Worm (Caenorhabditis elegans) whole organism, L4 larva: ENCODE results near the gene tag-153.

Experiments used
- D1046.2 ChIP-seq: fragments of 200-800 bp; sonication (Bioruptor generic); IDR thresholded peaks from 2 replicates; pipeline ENCODE4 v1.3.6; 2022; ENCODE audit warnings: missing genetic modification characterization, missing compliant biosample characterization
- F44E2.7 ChIP-seq: fragments of 200-800 bp; sonication (Bioruptor generic); IDR thresholded peaks from 2 replicates; pipeline ENCODE4 v2.1.2; 2022; ENCODE audit warnings: missing genetic modification characterization, missing compliant biosample characterization
- R02D3.7 ChIP-seq: fragments of 150-350 bp; sonication (generic microtip); optimal IDR thresholded peaks from 3 replicates; lab custom pipeline; 2014; ENCODE audit warnings: missing biosample characterization, missing genetic modification characterization
- Y48G9A.11 ChIP-seq: fragments of 200-800 bp; sonication (Bioruptor generic); IDR thresholded peaks from 2 replicates; pipeline ENCODE4 v1.3.6; 2022; ENCODE audit warnings: missing genetic modification reagents, missing genetic modification characterization, missing compliant biosample characterization
- Y75B8A.6 ChIP-seq: fragments of 200-800 bp; sonication (Bioruptor generic); IDR thresholded peaks from 2 replicates; pipeline ENCODE4 v1.3.6; 2022; ENCODE audit warnings: missing genetic modification reagents, missing genetic modification characterization, missing compliant biosample characterization
- aha-1 ChIP-seq: fragments of 150-350 bp; peaks from one replicate; lab custom pipeline; 2014; ENCODE audit warnings: missing biosample characterization, missing genetic modification characterization
- attf-4 ChIP-seq: sonication (generic microtip); optimal IDR thresholded peaks from 3 replicates; lab custom pipeline; 2017; ENCODE audit warnings: missing biosample characterization, missing genetic modification characterization
- ceh-44 ChIP-seq: fragments of 200-800 bp; sonication (Bioruptor generic); IDR thresholded peaks from 2 replicates; pipeline ENCODE4 v1.3.6; 2022; ENCODE audit warnings: missing genetic modification reagents, missing genetic modification characterization, missing compliant biosample characterization
- daf-19 ChIP-seq: fragments of 200-800 bp; sonication (Bioruptor generic); conservative IDR thresholded peaks from 2 replicates; pipeline ENCODE4 v1.3.6; 2022; ENCODE audit warnings: missing genetic modification characterization, missing compliant biosample characterization
- daf-8 ChIP-seq: fragments of 200-800 bp; sonication (Bioruptor generic); IDR thresholded peaks from 2 replicates; pipeline ENCODE4 v1.3.6; 2022; ENCODE audit warnings: missing genetic modification characterization, missing compliant biosample characterization
- dmd-9 ChIP-seq: fragments of 200-800 bp; sonication (Bioruptor generic); IDR thresholded peaks from 2 replicates; pipeline ENCODE4 v1.3.6; 2022; ENCODE audit warnings: missing genetic modification reagents, missing genetic modification characterization, missing compliant biosample characterization
- dpl-1 ChIP-seq: fragments of 150-350 bp; optimal IDR thresholded peaks from 2 replicates; lab custom pipeline; 2014; ENCODE audit warnings: missing biosample characterization, missing genetic modification reagents, missing genetic modification characterization
- duxl-1 ChIP-seq: sonication (generic microtip); optimal IDR thresholded peaks from 2 replicates; lab custom pipeline; 2016; ENCODE audit warnings: mild to moderate bottlenecking, missing genetic modification characterization, moderate library complexity, missing compliant biosample characterization; ENCODE audit not compliant: poor library complexity
- egl-43 ChIP-seq: fragments of 200-800 bp; sonication (Bioruptor generic); IDR thresholded peaks from 2 replicates; pipeline ENCODE4 v1.3.6; 2022; ENCODE audit warnings: missing genetic modification reagents, missing genetic modification characterization, missing compliant biosample characterization
- gei-8 ChIP-seq: fragments of 200-800 bp; sonication (Bioruptor generic); optimal IDR thresholded peaks from 2 replicates; lab custom pipeline; 2018; ENCODE audit warnings: mild to moderate bottlenecking, missing genetic modification characterization, missing compliant biosample characterization
- hmg-1.1 ChIP-seq: fragments of 200-800 bp; sonication (Bioruptor generic); IDR thresholded peaks from 2 replicates; pipeline ENCODE4 v1.3.6; 2022; ENCODE audit warnings: missing genetic modification reagents, missing genetic modification characterization, missing compliant biosample characterization
- lin-1 ChIP-seq: fragments of 200-800 bp; sonication (Bioruptor generic); IDR thresholded peaks from 2 replicates; pipeline ENCODE4 v1.3.6; 2022; ENCODE audit warnings: missing genetic modification reagents, missing genetic modification characterization, missing compliant biosample characterization
- lin-29 ChIP-seq: fragments of 200-800 bp; sonication (Bioruptor generic); IDR thresholded peaks from 2 replicates; pipeline ENCODE4 v1.3.6; 2022; ENCODE audit warnings: missing genetic modification reagents, missing genetic modification characterization, missing compliant biosample characterization
- lin-39 ChIP-seq: fragments of 150-350 bp; optimal IDR thresholded peaks from 2 replicates; lab custom pipeline; 2014; ENCODE audit warnings: missing biosample characterization, missing genetic modification reagents, missing genetic modification characterization
- lir-3 ChIP-seq: sonication (generic microtip); optimal IDR thresholded peaks from 2 replicates; lab custom pipeline; 2016; ENCODE audit warnings: mild to moderate bottlenecking, missing genetic modification characterization, missing compliant biosample characterization
- madf-5 ChIP-seq, 2 experiments: fragments of 200-800 bp; sonication (Bioruptor generic); IDR thresholded peaks; 2 replicates each; pipeline ENCODE4 v1.3.6; 2022; ENCODE audit warnings: missing compliant biosample characterization in 2 of 2, missing genetic modification characterization in 2 of 2
- mdl-1 ChIP-seq, 2 experiments: fragments of 150-350 bp in 1 of 2; sonication (generic microtip) in 1 of 2; optimal IDR thresholded peaks; 2 replicates each; lab custom pipeline; 2014 to 2017; ENCODE audit warnings: missing biosample characterization in 2 of 2, missing genetic modification characterization in 2 of 2
- mdt-29 ChIP-seq: fragments of 200-800 bp; sonication (Bioruptor generic); IDR thresholded peaks from 2 replicates; pipeline ENCODE4 v1.3.6; 2022; ENCODE audit warnings: missing genetic modification reagents, missing genetic modification characterization, missing compliant biosample characterization
- nhr-10 ChIP-seq: fragments of 150-350 bp; optimal IDR thresholded peaks from 2 replicates; lab custom pipeline; 2014; ENCODE audit warnings: missing biosample characterization, missing genetic modification characterization
- nhr-102 ChIP-seq: sonication (generic microtip); optimal IDR thresholded peaks from 2 replicates; lab custom pipeline; 2016; ENCODE audit warnings: mild to moderate bottlenecking, missing genetic modification characterization, moderate library complexity, missing compliant biosample characterization
- nhr-28 ChIP-seq: fragments of 150-350 bp; optimal IDR thresholded peaks from 2 replicates; lab custom pipeline; 2014; ENCODE audit warnings: missing biosample characterization, missing genetic modification characterization
- nhr-42 ChIP-seq: fragments of 200-800 bp; sonication (Bioruptor generic); IDR thresholded peaks from 2 replicates; pipeline ENCODE4 v1.3.6; 2022; ENCODE audit warnings: missing genetic modification characterization, missing compliant biosample characterization
- rbr-2 ChIP-seq: sonication (generic microtip); optimal IDR thresholded peaks from 2 replicates; lab custom pipeline; 2016; ENCODE audit warnings: missing genotype, missing genetic modification characterization, missing compliant biosample characterization
- sdz-12 ChIP-seq: fragments of 200-800 bp; sonication (Bioruptor generic); optimal IDR thresholded peaks from 2 replicates; lab custom pipeline; 2018; ENCODE audit warnings: mild to moderate bottlenecking, missing genetic modification characterization, missing compliant biosample characterization
- set-16 ChIP-seq: fragments of 200-800 bp; sonication (Bioruptor generic); IDR thresholded peaks from 2 replicates; pipeline ENCODE4 v1.3.6; 2022; ENCODE audit warnings: missing genetic modification reagents, missing genetic modification characterization, missing compliant biosample characterization
- spr-1 ChIP-seq: sonication (generic microtip); optimal IDR thresholded peaks from 2 replicates; lab custom pipeline; 2016; ENCODE audit warnings: mild to moderate bottlenecking, missing genetic modification characterization, missing compliant biosample characterization
- tag-97 ChIP-seq: fragments of 200-800 bp; sonication (Bioruptor generic); IDR thresholded peaks from 2 replicates; pipeline ENCODE4 v1.3.6; 2022; ENCODE audit warnings: missing genetic modification characterization, missing compliant biosample characterization
- tra-1 ChIP-seq: fragments of 200-800 bp; sonication (Bioruptor generic); IDR thresholded peaks from 2 replicates; pipeline ENCODE4 v1.3.6; 2022; ENCODE audit warnings: missing genetic modification reagents, missing genetic modification characterization, missing compliant biosample characterization
- vab-7 ChIP-seq: fragments of 200-800 bp; sonication (Bioruptor generic); IDR thresholded peaks from 2 replicates; pipeline ENCODE4 v1.3.6; 2022; ENCODE audit warnings: missing genetic modification reagents, missing genetic modification characterization, missing compliant biosample characterization
- ztf-11 ChIP-seq: fragments of 150-350 bp; optimal IDR thresholded peaks from 2 replicates; lab custom pipeline; 2014; ENCODE audit warnings: missing biosample characterization, missing genetic modification characterization
- ztf-7 ChIP-seq: fragments of 150-350 bp; optimal IDR thresholded peaks from 2 replicates; lab custom pipeline; 2014; ENCODE audit warnings: missing biosample characterization, missing genetic modification characterization

The tag-153 gene

ce11 chrV:9283452-9283851 is 39.4 kb upstream of the tag-153 start:
- TF ChIP-seq Y75B8A.6 (GFP tag; lab: Robert Waterston, UW), result no peak
- no peak for TF ChIP-seq R02D3.7 (tag; lab: Kevin White, UChicago)
- TF ChIP-seq tra-1, result no peak
- no peak for TF ChIP-seq ztf-11
- no peak for TF ChIP-seq set-16 (GFP tag; lab: Robert Waterston, UW)
- no peak for TF ChIP-seq nhr-10 (tag; lab: Kevin White, UChicago)
- no peak for TF ChIP-seq gei-8 (GFP tag; lab: Kevin White, UChicago)

- no peak for TF ChIP-seq daf-19 (GFP tag; lab: Robert Waterston, UW)
- TF ChIP-seq dpl-1 (GFP tag; lab: Kevin White, UChicago), result no peak
- no peak for TF ChIP-seq ceh-44 (GFP tag; lab: Robert Waterston, UW)
- no peak for TF ChIP-seq nhr-42 (GFP tag; lab: Robert Waterston, UW)
- TF ChIP-seq tra-1, result no peak
- TF ChIP-seq gei-8 (GFP tag; lab: Kevin White, UChicago), result no peak
- TF ChIP-seq Y48G9A.11, result no peak
- no peak for TF ChIP-seq mdl-1 (tag; optimal IDR thresholded peaks at IDR 0.05; lab: Kevin White, UChicago)
- TF ChIP-seq dmd-9, result no peak
- no peak for TF ChIP-seq lir-3 (tag; lab: Kevin White, UChicago)
- TF ChIP-seq nhr-102 (tag; lab: Kevin White, UChicago), result no peak
- no peak for TF ChIP-seq tag-97 (GFP tag; lab: Robert Waterston, UW)
- TF ChIP-seq ztf-7 (tag; lab: Kevin White, UChicago), result no peak
- TF ChIP-seq sdz-12 (GFP tag; lab: Kevin White, UChicago), result no peak
- no peak for TF ChIP-seq duxl-1 (tag; lab: Kevin White, UChicago)
- no peak for TF ChIP-seq aha-1
- TF ChIP-seq nhr-28, result no peak
- no peak for TF ChIP-seq attf-4
- no peak for TF ChIP-seq lin-1 (GFP tag; lab: Robert Waterston, UW)
These were observed 35.4 kb upstream of the tag-153 start, which contains the start of gene lron-2 for ce11 chrV:9287460-9287859. lron-2 (minus strand) TSS chrV:9287560.

- no peak for TF ChIP-seq nhr-10 (tag; lab: Kevin White, UChicago)
- TF ChIP-seq lin-1 (GFP tag; lab: Robert Waterston, UW), result no peak
- TF ChIP-seq spr-1 (tag; lab: Kevin White, UChicago), result no peak
- TF ChIP-seq lin-39 (tag; lab: Kevin White, UChicago), result no peak
- no peak for TF ChIP-seq D1046.2 (GFP tag; lab: Robert Waterston, UW)
- TF ChIP-seq gei-8 (GFP tag; lab: Kevin White, UChicago), result no peak
- TF ChIP-seq vab-7, result no peak
- TF ChIP-seq mdt-29, result no peak
- TF ChIP-seq, all 104 proteins: peak for 0
These were observed 31.0 kb upstream of the tag-153 start, which contains the start of gene ZK682.7 for ce11 chrV:9291919-9292318. ZK682.7 (minus strand) TSS chrV:9292165.

- TF ChIP-seq hmg-1.1 (GFP tag; lab: Robert Waterston, UW) (peak; percentile 33; the same call in 1 of the 2 replicates), vab-7 (0 out of 2 replicates have a peak, but pooled peaks have one; percentile 5), D1046.2 (GFP tag; lab: Robert Waterston, UW) (no peak), daf-8 (no peak), set-16 (GFP tag; lab: Robert Waterston, UW) (peak; percentile 98), rbr-2 (tag; lab: Kevin White, UChicago) (peak; percentile 43), egl-43 (GFP tag; lab: Robert Waterston, UW) (peak; percentile 86), madf-5 (GFP tag; IDR thresholded peaks at IDR 0.05; lab: Robert Waterston, UW) (peak in 1 of 2 experiments; percentile 62; a peak in 1 of 4 replicates), F44E2.7 (no peak), lin-29 (no peak)
- TF ChIP-seq, all 104 proteins: peak for 6
These were observed 29.5 kb upstream of the tag-153 start for ce11 chrV:9293359-9293758.
